Worm (Caenorhabditis elegans): ENCODE data around the gene Y43F8C.23.

ce11 chrV:19727990-19728389 lies 16.4 kb upstream of the Y43F8C.23 start:
- TF ChIP-seq crh-2 (tag; optimal IDR thresholded peaks at IDR 0.05) (no peak), lsy-2 (tag; optimal IDR thresholded peaks at IDR 0.05) (no peak), ztf-11 (tag; optimal IDR thresholded peaks at IDR 0.05) (no peak), nhr-25 (tag; optimal IDR thresholded peaks at IDR 0.05) (no peak), lin-39 (tag; optimal IDR thresholded peaks at IDR 0.05) (no peak), aly-2 (tag; optimal IDR thresholded peaks at IDR 0.05) (no peak), snpc-4 (tag; optimal IDR thresholded peaks at IDR 0.05) (no peak), mbf-1 (tag; optimal IDR thresholded peaks at IDR 0.05) (no peak), lin-13 (GFP tag; optimal IDR thresholded peaks at IDR 0.05) (peak; percentile 54), nhr-11 (tag; optimal IDR thresholded peaks at IDR 0.05) (no peak)

Measured in whole organism, L2 larva.